Worm (Caenorhabditis elegans) whole organism, L1 larva: ENCODE data around the gene srbc-78.

Experiments
- ama-1 ChIP-seq: fragments of 150-350 bp; optimal IDR thresholded peaks from 2 replicates; lab custom pipeline; 2014
- blmp-1 ChIP-seq: fragments of 150-350 bp; optimal IDR thresholded peaks from 2 replicates; lab custom pipeline; 2014; ENCODE audit warnings: missing biosample characterization, missing genetic modification characterization
- fkh-10 ChIP-seq: sonication (generic microtip); optimal IDR thresholded peaks from 2 replicates; lab custom pipeline; 2017; ENCODE audit warnings: missing biosample characterization, missing genetic modification reagents, missing genetic modification characterization
- lin-13 ChIP-seq: fragments of 150-350 bp; optimal IDR thresholded peaks from 2 replicates; lab custom pipeline; 2014; ENCODE audit warnings: missing biosample characterization, missing genetic modification reagents, missing genetic modification characterization
- lin-35 ChIP-seq, 2 experiments: fragments of 150-350 bp; optimal IDR thresholded peaks; 2 replicates each; lab custom pipeline; 2014; ENCODE audit warnings: missing biosample characterization in 2 of 2, missing genetic modification characterization in 2 of 2, missing genetic modification reagents in 2 of 2
- mdl-1 ChIP-seq, 2 experiments: fragments of 150-350 bp; optimal IDR thresholded peaks; 2 replicates each; lab custom pipeline; 2014 to 2017; ENCODE audit warnings: missing biosample characterization in 2 of 2, missing genetic modification characterization in 2 of 2, inconsistent platforms in 1 of 2
- unc-86 ChIP-seq: sonication (generic microtip); optimal IDR thresholded peaks from 2 replicates; lab custom pipeline; 2016; ENCODE audit warnings: missing genetic modification characterization, missing compliant biosample characterization
- unc-98 ChIP-seq: fragments of 200-800 bp; sonication (Bioruptor generic); IDR thresholded peaks from 2 replicates; pipeline ENCODE4 v1.3.6; 2022; ENCODE audit warnings: missing genetic modification characterization, missing compliant biosample characterization

ce11 chrV:20480790-20481189, 8.2 kb downstream of the srbc-78 start:
- no peak for TF ChIP-seq ama-1
- no peak for TF ChIP-seq blmp-1 (tag; lab: Kevin White, UChicago)
- no peak for TF ChIP-seq unc-86 (tag; lab: Kevin White, UChicago)
- TF ChIP-seq mdl-1 (tag; optimal IDR thresholded peaks at IDR 0.05; lab: Kevin White, UChicago): no peak
- TF ChIP-seq lin-35 (GFP tag; optimal IDR thresholded peaks at IDR 0.05; lab: Kevin White, UChicago): no peak
- TF ChIP-seq unc-98 (GFP tag; lab: Robert Waterston, UW): no peak
- no peak for TF ChIP-seq lin-13 (GFP tag; lab: Kevin White, UChicago)
- no peak for TF ChIP-seq fkh-10 (GFP tag; lab: Kevin White, UChicago)
